Fruit fly (Drosophila melanogaster): ENCODE results near the gene ChLD3.

Gene ChLD3

dm6 chr2L:16713929-16714328, 24.7 kb upstream of the ChLD3 start (continued):
- peak; percentile 29 for TF ChIP-seq Deaf1 (tag; optimal IDR thresholded peaks at IDR 0.05)
- TF ChIP-seq CG18262 (tag; optimal IDR thresholded peaks at IDR 0.05): peak; percentile 3
- TF ChIP-seq salm (tag; optimal IDR thresholded peaks at IDR 0.05): peak; percentile 41

DNA sequence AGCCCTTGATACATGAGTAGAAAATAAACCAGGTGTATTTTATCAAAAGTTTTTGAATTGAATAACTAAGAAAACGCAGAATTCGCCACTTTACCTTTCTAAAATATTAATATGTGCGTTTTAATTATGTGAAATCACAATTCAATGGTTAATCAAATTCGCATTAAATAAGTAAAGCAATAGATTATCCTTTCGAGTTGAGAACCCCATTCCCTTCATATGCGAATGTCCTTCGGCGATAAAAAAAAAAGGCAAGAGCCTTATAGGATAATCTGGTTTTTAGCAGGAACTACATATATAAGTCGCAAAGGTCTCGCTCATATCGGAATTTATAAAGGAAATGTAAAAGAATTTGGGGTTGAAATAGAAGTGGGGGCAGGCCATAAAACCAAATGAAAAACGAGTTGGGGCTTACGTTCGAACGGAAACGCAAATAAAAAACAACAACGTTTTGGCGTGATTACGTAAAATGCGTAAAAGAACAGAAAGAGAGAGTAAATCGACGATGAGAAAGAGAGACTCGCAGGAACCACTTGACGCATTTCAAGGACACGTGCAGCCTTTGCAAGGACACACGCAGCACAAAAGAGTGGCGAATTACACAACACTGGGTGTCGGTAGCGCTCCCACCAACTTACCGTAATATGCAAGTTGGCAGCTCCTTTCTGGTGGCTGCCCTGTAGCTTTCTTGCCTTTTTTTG, 23.4 kb upstream of the ChLD3 start:
- TF ChIP-seq CG13894 (tag; optimal IDR thresholded peaks at IDR 0.05) (peak; percentile 79), stwl (tag; optimal IDR thresholded peaks at IDR 0.05) (peak; percentile 40), dm (GFP tag; optimal IDR thresholded peaks at IDR 0.05) (no peak), lov (optimal IDR thresholded peaks at IDR 0.05) (no peak), lov (GFP tag; IDR thresholded peaks at IDR 0.05) (no peak), Fer2 (tag; optimal IDR thresholded peaks at IDR 0.05) (no peak), CG7963 (GFP tag; IDR thresholded peaks at IDR 0.05; ENCODE audit: partially characterized antibody) (no peak), CG4360 (GFP tag; IDR thresholded peaks at IDR 0.05) (no peak), pita (GFP tag; optimal IDR thresholded peaks at IDR 0.05) (no peak), sens-2 (GFP tag; IDR thresholded peaks at IDR 0.05) (no peak), Eip74EF (GFP tag; optimal IDR thresholded peaks at IDR 0.05) (no peak), trem (tag; optimal IDR thresholded peaks at IDR 0.05) (peak; percentile 19), CG1647 (GFP tag; optimal IDR thresholded peaks at IDR 0.05) (no peak), CG31388 (GFP tag; optimal IDR thresholded peaks at IDR 0.05) (no peak), CG9437 (GFP tag; optimal IDR thresholded peaks at IDR 0.05) (peak; percentile 93), sens (GFP tag) (peak; percentile 60), Med (GFP tag) (no peak), repo (GFP tag; optimal IDR thresholded peaks at IDR 0.05) (no peak), abd-A (tag; optimal IDR thresholded peaks at IDR 0.05) (peak; percentile 36), nerfin-1 (tag; optimal IDR thresholded peaks at IDR 0.05) (peak; percentile 14), ftz-f1 (GFP tag; optimal IDR thresholded peaks at IDR 0.05) (peak; percentile 30), Ets65A (GFP tag) (peak; percentile 73), Hmr (GFP tag; optimal IDR thresholded peaks at IDR 0.05) (no peak)

dm6 chr2L:16715841-16716701, 22.6 kb upstream of the ChLD3 start, which contains the start of the genes Cyt-c-d and CG31808:
Cyt-c-d (plus strand) TSS chr2L:16715891.
CG31808 (minus strand) TSS chr2L:16716195.
- TF ChIP-seq bigmax (GFP tag; optimal IDR thresholded peaks at IDR 0.05) (peak; percentile 48), CG4854 (GFP tag; optimal IDR thresholded peaks at IDR 0.05) (peak; percentile 92), jing (GFP tag; optimal IDR thresholded peaks at IDR 0.05) (peak; percentile 94), Oli (tag; optimal IDR thresholded peaks at IDR 0.05) (peak; percentile 98), CG10565 (GFP tag; optimal IDR thresholded peaks at IDR 0.05) (peak; percentile 90), CG12071 (GFP tag; optimal IDR thresholded peaks at IDR 0.05) (peak; percentile 94), Hmx (GFP tag; optimal IDR thresholded peaks at IDR 0.05) (peak; percentile 85), CG3407 (GFP tag; optimal IDR thresholded peaks at IDR 0.05) (peak; percentile 96), Hey (tag; optimal IDR thresholded peaks at IDR 0.05) (peak; percentile 72), CG7839 (tag; optimal IDR thresholded peaks at IDR 0.05) (peak; percentile 97), CG2712 (tag; optimal IDR thresholded peaks at IDR 0.05) (peak; percentile 98), CG15269 (tag; optimal IDR thresholded peaks at IDR 0.05) (peak; percentile 98), Pdp1 (GFP tag; optimal IDR thresholded peaks at IDR 0.05) (peak; percentile 95 to 98), luna (GFP tag; optimal IDR thresholded peaks at IDR 0.05) (peak; percentile 65), Side (GFP tag; optimal IDR thresholded peaks at IDR 0.05) (peak; percentile 88), HLH54F (GFP tag; optimal IDR thresholded peaks at IDR 0.05) (peak; percentile 85), cas (GFP tag; IDR thresholded peaks at IDR 0.05) (peak; percentile 86), B-H1 (GFP tag; IDR thresholded peaks at IDR 0.05) (peak; percentile 95), GATAe (GFP tag; conservative IDR thresholded peaks at IDR 0.05) (peak; percentile 86), hkb (optimal IDR thresholded peaks at IDR 0.05) (no peak), hkb (GFP tag; IDR thresholded peaks at IDR 0.05) (peak; percentile 98)

All from whole organism, embryonic.